Fruit fly (Drosophila melanogaster) whole organism, embryonic: ENCODE data around the gene shf.

Source experiments
- Blimp-1 ChIP-seq: fragments of 200-800 bp; sonication (Bioruptor generic); optimal IDR thresholded peaks from 3 replicates; lab custom pipeline; 2018; ENCODE audit warnings: missing biosample characterization, missing genetic modification characterization, mild to moderate bottlenecking, moderate library complexity, missing genetic modification reagents
- CG10267 ChIP-seq: fragments of 200-800 bp; sonication (Bioruptor generic); optimal IDR thresholded peaks from 2 replicates; lab custom pipeline; 2018; ENCODE audit warnings: missing biosample characterization, mild to moderate bottlenecking, missing genetic modification characterization, moderate library complexity
- CG12744 ChIP-seq: fragments of 200-800 bp; sonication (Bioruptor generic); optimal IDR thresholded peaks from 2 replicates; lab custom pipeline; 2016; ENCODE audit warnings: missing biosample characterization, missing genetic modification characterization
- CG13775 ChIP-seq: fragments of 200-800 bp; sonication (Bioruptor generic); optimal IDR thresholded peaks from 3 replicates; lab custom pipeline; 2017; ENCODE audit warnings: missing biosample characterization, mild to moderate bottlenecking, missing genetic modification characterization
- CG16813 ChIP-seq: fragments of 200-800 bp; sonication (Bioruptor generic); IDR thresholded peaks from 3 replicates; pipeline ENCODE4 v1.3.6; 2022; ENCODE audit warnings: missing biosample characterization, missing genetic modification characterization; ENCODE audit not compliant: partially characterized antibody
- CG16863 ChIP-seq: fragments of 200-800 bp; sonication (Bioruptor generic); optimal IDR thresholded peaks from 3 replicates; lab custom pipeline; 2016; ENCODE audit warnings: missing biosample characterization, missing genetic modification characterization
- CG1792 ChIP-seq: fragments of 200-800 bp; sonication (Bioruptor generic); optimal IDR thresholded peaks from 2 replicates; lab custom pipeline; 2016; ENCODE audit warnings: missing biosample characterization, missing genetic modification characterization
- CG18011 ChIP-seq: fragments of 200-800 bp; sonication (Bioruptor generic); optimal IDR thresholded peaks from 2 replicates; lab custom pipeline; 2017; ENCODE audit warnings: missing biosample characterization, missing genetic modification characterization, mild to moderate bottlenecking, moderate library complexity, missing genotype
- CG33557 ChIP-seq: fragments of 200-800 bp; sonication (Bioruptor generic); optimal IDR thresholded peaks from 2 replicates; lab custom pipeline; 2019; ENCODE audit warnings: missing biosample characterization, mild to moderate bottlenecking, missing genetic modification characterization, moderate library complexity
- CG3995 ChIP-seq: fragments of 200-800 bp; sonication (Bioruptor generic); optimal IDR thresholded peaks from 3 replicates; lab custom pipeline; 2016; ENCODE audit warnings: missing biosample characterization, missing genetic modification characterization
- CG5245 ChIP-seq: fragments of 200-800 bp; sonication (Bioruptor generic); optimal IDR thresholded peaks from 3 replicates; lab custom pipeline; 2016; ENCODE audit warnings: missing biosample characterization, missing genetic modification characterization
- CG6272 ChIP-seq: fragments of 200-800 bp; sonication (Bioruptor generic); IDR thresholded peaks from 2 replicates; pipeline ENCODE4 v1.3.6; 2022; ENCODE audit warnings: missing biosample characterization, missing genetic modification characterization
- CG8290 ChIP-seq, 3 experiments: fragments of 200-800 bp; sonication (Bioruptor generic); optimal IDR thresholded peaks; 2 replicates each; lab custom pipeline; 2016 to 2019; ENCODE audit warnings: missing biosample characterization in 3 of 3, missing genetic modification characterization in 3 of 3, mild to moderate bottlenecking in 2 of 3, moderate library complexity in 1 of 3
- CG8388 ChIP-seq: fragments of 200-800 bp; sonication (Bioruptor generic); optimal IDR thresholded peaks from 2 replicates; lab custom pipeline; 2019; ENCODE audit warnings: missing biosample characterization, mild to moderate bottlenecking, missing genetic modification characterization, moderate library complexity
- D ChIP-seq, 2 experiments: fragments of 200-800 bp in 1 of 2; fragments of >200 bp in 1 of 2; sonication (Bioruptor generic) in 1 of 2; optimal IDR thresholded peaks; 2 replicates in 1 of 2; 3 replicates in 1 of 2; lab custom pipeline; 2017; ENCODE audit warnings: mild to moderate bottlenecking in 1 of 2, missing biosample characterization in 1 of 2, missing genetic modification characterization in 1 of 2, missing genetic modification reagents in 1 of 2
- Deaf1 ChIP-seq: fragments of 200-800 bp; optimal IDR thresholded peaks from 3 replicates; lab custom pipeline; 2019; ENCODE audit warnings: missing biosample characterization, mild to moderate bottlenecking, missing genetic modification characterization, moderate library complexity
- Dll ChIP-seq: fragments of 200-800 bp; sonication (Bioruptor generic); IDR thresholded peaks from 4 replicates; pipeline ENCODE4 v1.3.6; 2022; ENCODE audit warnings: missing biosample characterization, missing genetic modification characterization; ENCODE audit not compliant: partially characterized antibody
- Dp ChIP-seq: fragments of 200-800 bp; sonication (Bioruptor generic); optimal IDR thresholded peaks from 2 replicates; lab custom pipeline; 2018; ENCODE audit warnings: missing biosample characterization, mild to moderate bottlenecking, missing genetic modification characterization, moderate library complexity
- E2f2 ChIP-seq: fragments of 200-800 bp; sonication (Bioruptor generic); IDR thresholded peaks from 2 replicates; pipeline ENCODE4 v1.3.6; 2022; ENCODE audit warnings: missing biosample characterization, missing genetic modification characterization
- Gsc ChIP-seq: fragments of 200-800 bp; sonication (Bioruptor generic); IDR thresholded peaks from 2 replicates; pipeline ENCODE4 v1.3.6; 2022; ENCODE audit warnings: missing biosample characterization, missing genetic modification characterization
- HmgZ ChIP-seq: fragments of 200-800 bp; sonication (Bioruptor generic); optimal IDR thresholded peaks from 2 replicates; lab custom pipeline; 2018; ENCODE audit warnings: missing biosample characterization, mild to moderate bottlenecking, missing genetic modification characterization
- Lpt ChIP-seq: fragments of >200 bp; optimal IDR thresholded peaks from 2 replicates; lab custom pipeline; 2018; ENCODE audit warnings: missing biosample characterization, missing genetic modification characterization
- Mrtf ChIP-seq: fragments of 200-800 bp; sonication (Bioruptor generic); IDR thresholded peaks from 3 replicates; pipeline ENCODE4 v1.3.6; 2022; ENCODE audit warnings: missing biosample characterization, missing genetic modification characterization
- Oli ChIP-seq: fragments of 200-800 bp; sonication (Bioruptor generic); optimal IDR thresholded peaks from 2 replicates; lab custom pipeline; 2018; ENCODE audit warnings: missing biosample characterization, mild to moderate bottlenecking, missing genetic modification characterization, moderate library complexity
- Sox100B ChIP-seq: fragments of 200-800 bp; sonication (Bioruptor generic); optimal IDR thresholded peaks from 3 replicates; lab custom pipeline; 2018; ENCODE audit warnings: missing biosample characterization, mild to moderate bottlenecking, missing genetic modification characterization
- amos ChIP-seq: fragments of 200-800 bp; sonication (Bioruptor generic); IDR thresholded peaks from 2 replicates; pipeline ENCODE4 v1.3.6; 2022; ENCODE audit warnings: missing biosample characterization, missing genetic modification characterization; ENCODE audit not compliant: partially characterized antibody
- aop ChIP-seq: fragments of 200-800 bp; sonication (Bioruptor generic); IDR thresholded peaks from 2 replicates; pipeline ENCODE4 v1.3.6; 2022; ENCODE audit warnings: missing biosample characterization, missing genetic modification characterization
- bowl ChIP-seq: fragments of 200-800 bp; sonication (Bioruptor generic); IDR thresholded peaks from 2 replicates; pipeline ENCODE4 v1.3.6; 2022; ENCODE audit warnings: missing biosample characterization, missing genetic modification characterization
- bsh ChIP-seq, 2 experiments: fragments of 200-800 bp; sonication (Bioruptor generic); optimal IDR thresholded peaks; 2 replicates each; lab custom pipeline; 2017 to 2018; ENCODE audit warnings: mild to moderate bottlenecking in 2 of 2, missing biosample characterization in 2 of 2, missing genetic modification characterization in 2 of 2, moderate library complexity in 1 of 2
- crol ChIP-seq: fragments of 200-800 bp; sonication (Bioruptor generic); IDR thresholded peaks from 2 replicates; pipeline ENCODE4 v1.3.6; 2022; ENCODE audit warnings: missing biosample characterization, missing genetic modification characterization
- da ChIP-seq: fragments of 200-800 bp; sonication (Bioruptor generic); optimal IDR thresholded peaks from 2 replicates; lab custom pipeline; 2016; ENCODE audit warnings: missing biosample characterization, missing genetic modification characterization
- fru ChIP-seq: fragments of >200 bp; optimal IDR thresholded peaks from 2 replicates; lab custom pipeline; 2017
- ftz-f1 ChIP-seq: fragments of 200-800 bp; sonication (Bioruptor generic); optimal IDR thresholded peaks from 2 replicates; lab custom pipeline; 2016; ENCODE audit warnings: missing biosample characterization, missing genetic modification characterization
- gfzf ChIP-seq: fragments of 200-800 bp; sonication (Bioruptor generic); optimal IDR thresholded peaks from 2 replicates; lab custom pipeline; 2016; ENCODE audit warnings: missing biosample characterization, mild to moderate bottlenecking, missing genetic modification characterization, moderate library complexity
- klu ChIP-seq: fragments of 200-800 bp; sonication (Bioruptor generic); IDR thresholded peaks from 2 replicates; pipeline ENCODE4 v1.3.6; 2022; ENCODE audit warnings: missing biosample characterization, missing genetic modification characterization
- oc ChIP-seq: fragments of 200-800 bp; sonication (Bioruptor generic); optimal IDR thresholded peaks from 2 replicates; lab custom pipeline; 2018; ENCODE audit warnings: missing biosample characterization, mild to moderate bottlenecking, missing genetic modification characterization, moderate library complexity
- org-1 ChIP-seq: fragments of 200-800 bp; sonication (Bioruptor generic); optimal IDR thresholded peaks from 2 replicates; lab custom pipeline; 2017; ENCODE audit warnings: missing biosample characterization, missing genetic modification characterization
- pfk ChIP-seq: fragments of 200-800 bp; sonication (Bioruptor generic); optimal IDR thresholded peaks from 2 replicates; lab custom pipeline; 2018; ENCODE audit warnings: missing biosample characterization, mild to moderate bottlenecking, missing genetic modification characterization, moderate library complexity
- sens ChIP-seq: fragments of 200-800 bp; sonication (Bioruptor generic); peaks from one replicate; lab custom pipeline; 2016; ENCODE audit warnings: missing biosample characterization, missing genetic modification characterization
- trem ChIP-seq: fragments of 200-800 bp; optimal IDR thresholded peaks from 3 replicates; lab custom pipeline; 2019; ENCODE audit warnings: missing biosample characterization, mild to moderate bottlenecking, missing genetic modification characterization, moderate library complexity
- vvl ChIP-seq: fragments of 200-800 bp; sonication (Bioruptor generic); IDR thresholded peaks from 2 replicates; pipeline ENCODE4 v1.3.6; 2022; ENCODE audit warnings: missing biosample characterization, missing genetic modification characterization

Gene shf

DNA sequence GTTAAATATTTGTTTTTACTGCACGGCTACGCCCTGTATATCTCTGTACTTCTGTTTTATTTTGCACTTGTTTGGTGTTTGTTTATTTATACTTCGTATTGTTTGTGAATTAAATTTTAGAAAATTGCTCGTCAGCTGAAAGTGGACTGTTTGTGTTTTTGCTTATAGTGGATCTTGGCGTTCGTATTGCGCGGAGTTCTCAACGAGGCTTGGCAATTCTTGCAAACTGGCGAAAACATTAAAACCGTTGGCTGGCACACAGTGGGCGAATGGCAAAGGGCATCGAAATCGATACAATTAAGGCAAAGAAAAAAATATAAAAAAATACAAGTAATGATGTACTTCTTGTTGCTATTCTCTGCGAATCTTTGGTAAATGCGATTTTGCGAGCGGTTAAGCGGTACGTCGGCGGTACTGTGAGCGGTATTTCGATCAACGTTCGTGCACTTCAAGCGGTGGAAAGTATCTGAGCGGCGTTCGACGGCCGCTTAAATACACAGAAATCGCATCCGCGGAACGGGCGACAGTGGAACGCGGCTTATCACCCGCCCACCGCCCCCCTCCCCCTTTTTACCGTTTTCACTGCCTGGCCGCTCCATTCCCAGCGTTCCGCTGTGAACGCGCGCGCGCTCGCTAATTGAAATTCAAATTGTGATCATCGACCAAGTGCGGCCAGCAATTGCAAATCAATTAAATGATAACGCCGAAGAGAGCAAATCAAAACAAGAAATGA lies 52.5 kb downstream of the shf start:
- TF ChIP-seq fru (no peak), klu (GFP tag; lab: Robert Waterston, UW) (no peak), aop (GFP tag; lab: Robert Waterston, UW) (no peak), Mrtf (GFP tag; lab: Robert Waterston, UW) (no peak), bowl (no peak), bsh (GFP tag; optimal IDR thresholded peaks at IDR 0.05; lab: Kevin White, UChicago) (no peak), crol (GFP tag; lab: Robert Waterston, UW) (peak; percentile 82), CG16813 (GFP tag; lab: Robert Waterston, UW) (no peak), CG12744 (GFP tag; lab: Kevin White, UChicago) (no peak), CG10267 (no peak), sens (no peak), CG33557 (GFP tag; lab: Kevin White, UChicago) (no peak), org-1 (GFP tag; lab: Kevin White, UChicago) (no peak), amos (GFP tag; lab: Robert Waterston, UW) (0 out of 2 replicates have a peak, but pooled peaks have one; percentile 11), Gsc (GFP tag; lab: Robert Waterston, UW) (no peak), CG5245 (GFP tag; lab: Kevin White, UChicago) (no peak), CG8388 (GFP tag; lab: Kevin White, UChicago) (no peak), CG8290 (GFP tag; optimal IDR thresholded peaks at IDR 0.05; lab: Kevin White, UChicago) (peak; percentile 15), CG8290 (tag; optimal IDR thresholded peaks at IDR 0.05; lab: Kevin White, UChicago) (peak in 1 of 2 experiments; percentile 27), Lpt (GFP tag; lab: Kevin White, UChicago) (no peak), CG3995 (GFP tag; lab: Kevin White, UChicago) (peak; percentile 20), Dp (peak; percentile 46), CG18011 (GFP tag; lab: Kevin White, UChicago) (peak; percentile 7), oc (no peak), E2f2 (GFP tag; lab: Robert Waterston, UW) (peak; percentile 63), CG1792 (GFP tag; lab: Kevin White, UChicago) (no peak), Sox100B (GFP tag; lab: Kevin White, UChicago) (no peak), Deaf1 (tag; lab: Kevin White, UChicago) (no peak), da (GFP tag; lab: Kevin White, UChicago) (no peak), Blimp-1 (GFP tag; lab: Kevin White, UChicago) (no peak), vvl (GFP tag; lab: Robert Waterston, UW) (0 out of 2 replicates have a peak, but pooled peaks have one; percentile 24), Oli (tag; lab: Kevin White, UChicago) (no peak), ftz-f1 (GFP tag; lab: Kevin White, UChicago) (no peak), trem (tag; lab: Kevin White, UChicago) (no peak), HmgZ (no peak), D (optimal IDR thresholded peaks at IDR 0.05; lab: Kevin White, UChicago) (no peak), D (GFP tag; optimal IDR thresholded peaks at IDR 0.05; lab: Kevin White, UChicago) (no peak), gfzf (GFP tag; lab: Kevin White, UChicago) (no peak), pfk (GFP tag; lab: Kevin White, UChicago) (peak; percentile 93), CG6272 (GFP tag; lab: Robert Waterston, UW) (0 out of 2 replicates have a peak, but pooled peaks have one; percentile 20), CG16863 (GFP tag; lab: Kevin White, UChicago) (no peak), Dll (GFP tag; lab: Robert Waterston, UW) (0 out of 4 replicates have a peak, but pooled peaks have one; percentile 12), CG13775 (GFP tag; lab: Kevin White, UChicago) (no peak)
